Fruit fly (Drosophila melanogaster): Measurements from ENCODE around the gene CG31360.

- TF ChIP-seq CG8159 (tag; optimal IDR thresholded peaks at IDR 0.05), result no peak
- no peak for TF ChIP-seq fd96Ca (GFP tag; IDR thresholded peaks at IDR 0.05)
- no peak for TF ChIP-seq CG9948 (tag; optimal IDR thresholded peaks at IDR 0.05)
- no peak for TF ChIP-seq D1 (tag; optimal IDR thresholded peaks at IDR 0.05)
- TF ChIP-seq CG15710 (tag; optimal IDR thresholded peaks at IDR 0.05), result no peak
- no peak for TF ChIP-seq CG8301 (tag; optimal IDR thresholded peaks at IDR 0.05)
- TF ChIP-seq CG32121 (GFP tag; IDR thresholded peaks at IDR 0.05), result no peak
- no peak for TF ChIP-seq EcR (GFP tag; optimal IDR thresholded peaks at IDR 0.05)
- TF ChIP-seq CG10348 (GFP tag; IDR thresholded peaks at IDR 0.05), result no peak
- no peak for TF ChIP-seq CG14655 (GFP tag; optimal IDR thresholded peaks at IDR 0.05)
- TF ChIP-seq gl (tag; optimal IDR thresholded peaks at IDR 0.05), result no peak
Measured at dm6 chr3R:17725558-17725957, 40.7 kb downstream of the CG31360 start, which contains the start of gene Lgr1.
